Worm (Caenorhabditis elegans): ENCODE results near the gene C31B8.12.

Gene C31B8.12

ce11 chrV:2877509-2877908 lies 49.9 kb downstream of the C31B8.12 start, which contains the start of gene F37B4.10:
F37B4.10 (minus strand) TSS chrV:2877609.
- TF ChIP-seq ceh-79 (tag; optimal IDR thresholded peaks at IDR 0.05) (no peak), hrde-1 (tag; optimal IDR thresholded peaks at IDR 0.05; ENCODE audit: borderline replicate concordance) (no peak)

ce11 chrV:2876188-2876831 lies 51.1 kb downstream of the C31B8.12 start:
- TF ChIP-seq snpc-3.4 (tag; optimal IDR thresholded peaks at IDR 0.05) (no peak), F52B5.7 (tag; optimal IDR thresholded peaks at IDR 0.05) (peak; percentile 0), F37B4.10 (GFP tag; IDR thresholded peaks at IDR 0.05) (peak; percentile 95; the same call in 1 of the 2 replicates)

ce11 chrV:2875422-2875821 lies 52.0 kb downstream of the C31B8.12 start, which contains the start of gene folt-2:
folt-2 (minus strand) TSS chrV:2875600.
- no peak for TF ChIP-seq F37B4.10 (GFP tag; IDR thresholded peaks at IDR 0.05)
- peak; percentile 5 for TF ChIP-seq atf-7 (tag; optimal IDR thresholded peaks at IDR 0.05)
- peak; percentile 76 for TF ChIP-seq nhr-80 (tag; optimal IDR thresholded peaks at IDR 0.05)

Data from whole organism, young adult.